Fruit fly (Drosophila melanogaster): ENCODE measurements around the gene GCS1.

DNA sequence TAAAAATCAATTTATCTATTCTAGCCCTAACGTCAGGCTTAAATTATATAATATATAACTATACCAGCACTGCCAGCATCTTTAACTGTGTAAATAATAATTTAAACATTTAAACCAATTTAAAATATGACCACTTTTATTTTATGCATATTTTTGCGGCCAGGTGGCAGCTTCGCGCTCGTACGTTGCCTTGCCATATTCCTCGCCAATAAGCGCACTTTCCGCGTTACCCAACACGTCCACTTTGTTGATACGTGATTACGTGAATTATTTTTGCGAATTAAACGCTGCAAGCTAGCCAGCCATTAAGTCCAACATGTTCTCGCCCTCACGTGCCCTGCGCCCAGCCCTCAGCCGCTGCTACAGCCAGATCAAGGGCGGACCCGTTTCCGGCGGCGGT is 2.0 kb upstream of the GCS1 start, which contains the start of gene NdufV3:
- TF ChIP-seq MTF-1 (GFP tag; optimal IDR thresholded peaks at IDR 0.05; ENCODE audit: borderline replicate concordance) (no peak), CG4820 (GFP tag; optimal IDR thresholded peaks at IDR 0.05) (no peak), gcm2 (GFP tag; optimal IDR thresholded peaks at IDR 0.05) (no peak), Rx (GFP tag; IDR thresholded peaks at IDR 0.05) (no peak), grn (GFP tag; optimal IDR thresholded peaks at IDR 0.05) (no peak), CG6791 (GFP tag; IDR thresholded peaks at IDR 0.05; ENCODE audit: partially characterized antibody) (no peak), HLH54F (GFP tag; optimal IDR thresholded peaks at IDR 0.05) (peak; percentile 9), HmgD (GFP tag; optimal IDR thresholded peaks at IDR 0.05) (no peak), NC2α (GFP tag; optimal IDR thresholded peaks at IDR 0.05) (no peak)
